Fruit fly (Drosophila melanogaster) whole organism, prepupa: ENCODE results near the gene CG15177.

Experiments
- CG10631 ChIP-seq: fragments of 200-800 bp; sonication (Bioruptor generic); optimal IDR thresholded peaks from 2 replicates; lab custom pipeline; 2016; ENCODE audit warnings: missing biosample characterization, missing genetic modification characterization
- CG11762 ChIP-seq: fragments of 200-800 bp; sonication (Bioruptor generic); optimal IDR thresholded peaks from 3 replicates; lab custom pipeline; 2016; ENCODE audit warnings: missing biosample characterization, missing genetic modification characterization; ENCODE audit not compliant: insufficient read depth
- CG11902 ChIP-seq: fragments of 200-800 bp; sonication (Bioruptor generic); optimal IDR thresholded peaks from 3 replicates; lab custom pipeline; 2016; ENCODE audit warnings: missing biosample characterization, missing genetic modification characterization
- CG15336 ChIP-seq: fragments of 200-800 bp; sonication (Bioruptor generic); IDR thresholded peaks from 2 replicates; pipeline ENCODE4 v1.3.6; 2022; ENCODE audit warnings: missing biosample characterization, missing genetic modification characterization
- CG3032 ChIP-seq: fragments of 200-800 bp; optimal IDR thresholded peaks from 2 replicates; lab custom pipeline; 2019; ENCODE audit warnings: missing biosample characterization, mild to moderate bottlenecking, missing genetic modification characterization, moderate library complexity
- CG32006 ChIP-seq: fragments of 200-800 bp; sonication (Bioruptor generic); optimal IDR thresholded peaks from 3 replicates; lab custom pipeline; 2017; ENCODE audit warnings: missing biosample characterization, mild to moderate bottlenecking, missing genetic modification characterization
- CG6276 ChIP-seq: fragments of 200-800 bp; sonication (Bioruptor generic); optimal IDR thresholded peaks from 2 replicates; lab custom pipeline; 2017; ENCODE audit warnings: missing biosample characterization, mild to moderate bottlenecking, missing genetic modification characterization
- CG6792 ChIP-seq: fragments of 200-800 bp; sonication (Bioruptor generic); optimal IDR thresholded peaks from 3 replicates; lab custom pipeline; 2016; ENCODE audit warnings: missing biosample characterization, missing genetic modification characterization
- CG6854 ChIP-seq: fragments of 200-800 bp; sonication (Bioruptor generic); optimal IDR thresholded peaks from 2 replicates; lab custom pipeline; 2017; ENCODE audit warnings: missing biosample characterization, mild to moderate bottlenecking, missing genetic modification characterization
- CG8119 ChIP-seq: fragments of 200-800 bp; sonication (Bioruptor generic); IDR thresholded peaks from 3 replicates; pipeline ENCODE4 v1.3.6; 2022; ENCODE audit warnings: missing biosample characterization, missing genetic modification characterization
- CG8319 ChIP-seq: fragments of 200-800 bp; sonication (Bioruptor generic); optimal IDR thresholded peaks from 3 replicates; lab custom pipeline; 2016; ENCODE audit warnings: missing biosample characterization, missing genetic modification characterization
- CG8632 ChIP-seq: fragments of 200-800 bp; sonication (Bioruptor generic); optimal IDR thresholded peaks from 3 replicates; lab custom pipeline; 2016; ENCODE audit warnings: missing biosample characterization, missing genetic modification characterization
- CG9139 ChIP-seq: fragments of 200-800 bp; sonication (Bioruptor generic); optimal IDR thresholded peaks from 3 replicates; lab custom pipeline; 2017; ENCODE audit warnings: missing biosample characterization, mild to moderate bottlenecking, missing genetic modification characterization
- Eip78C ChIP-seq: fragments of 200-800 bp; sonication (Bioruptor generic); peaks from one replicate; lab custom pipeline; 2016; ENCODE audit warnings: missing biosample characterization, missing genetic modification characterization
- Eip93F ChIP-seq: fragments of 200-800 bp; sonication (Bioruptor generic); optimal IDR thresholded peaks from 2 replicates; lab custom pipeline; 2016; ENCODE audit warnings: missing biosample characterization, mild to moderate bottlenecking, missing genetic modification characterization
- Ets96B ChIP-seq: fragments of 200-800 bp; optimal IDR thresholded peaks from 2 replicates; lab custom pipeline; 2019; ENCODE audit warnings: missing biosample characterization, mild to moderate bottlenecking, missing genetic modification characterization, moderate library complexity
- Gug ChIP-seq: fragments of 200-800 bp; sonication (Bioruptor generic); IDR thresholded peaks from 2 replicates; pipeline ENCODE4 v1.3.6; 2022; ENCODE audit warnings: missing biosample characterization, missing genetic modification characterization
- Hr38 ChIP-seq: sonication (Bioruptor generic); optimal IDR thresholded peaks from 2 replicates; lab custom pipeline; 2016; ENCODE audit warnings: missing biosample characterization, missing genetic modification characterization
- Hr39 ChIP-seq: fragments of 200-800 bp; sonication (Bioruptor generic); optimal IDR thresholded peaks from 2 replicates; lab custom pipeline; 2016; ENCODE audit warnings: missing biosample characterization, missing genetic modification characterization
- achi ChIP-seq: fragments of 200-800 bp; sonication (Bioruptor generic); optimal IDR thresholded peaks from 3 replicates; lab custom pipeline; 2016; ENCODE audit warnings: missing biosample characterization, missing genetic modification characterization
- eg ChIP-seq: fragments of 200-800 bp; sonication (Bioruptor generic); IDR thresholded peaks from 3 replicates; pipeline ENCODE4 v1.3.6; 2022; ENCODE audit warnings: missing biosample characterization, missing genetic modification characterization
- esn ChIP-seq: fragments of 200-800 bp; sonication (Bioruptor generic); optimal IDR thresholded peaks from 2 replicates; lab custom pipeline; 2016; ENCODE audit warnings: missing biosample characterization, mild to moderate bottlenecking, missing genetic modification characterization, moderate library complexity
- fd85E ChIP-seq: fragments of 200-800 bp; sonication (Bioruptor generic); optimal IDR thresholded peaks from 3 replicates; lab custom pipeline; 2016; ENCODE audit warnings: missing biosample characterization, missing genetic modification characterization
- lz ChIP-seq: fragments of 200-800 bp; sonication (Bioruptor generic); optimal IDR thresholded peaks from 3 replicates; lab custom pipeline; 2016; ENCODE audit warnings: missing biosample characterization, missing genetic modification characterization
- net ChIP-seq: fragments of 200-800 bp; sonication (Bioruptor generic); optimal IDR thresholded peaks from 3 replicates; lab custom pipeline; 2016; ENCODE audit warnings: missing biosample characterization, missing genetic modification characterization
- pdm3 ChIP-seq: fragments of 200-800 bp; sonication (Bioruptor generic); optimal IDR thresholded peaks from 3 replicates; lab custom pipeline; 2016; ENCODE audit warnings: missing biosample characterization, missing genetic modification characterization
- ss ChIP-seq, 2 experiments: fragments of 200-800 bp; sonication (Bioruptor generic); optimal IDR thresholded peaks; 2 replicates in 1 of 2; 3 replicates in 1 of 2; lab custom pipeline; 2017 to 2018; ENCODE audit warnings: mild to moderate bottlenecking in 2 of 2, missing biosample characterization in 2 of 2, missing genetic modification characterization in 2 of 2, moderate library complexity in 1 of 2
- topi ChIP-seq: fragments of 200-800 bp; sonication (Bioruptor generic); optimal IDR thresholded peaks from 3 replicates; lab custom pipeline; 2016; ENCODE audit warnings: missing biosample characterization, missing genetic modification characterization
- vri ChIP-seq: fragments of 200-800 bp; sonication (Bioruptor generic); optimal IDR thresholded peaks from 3 replicates; lab custom pipeline; 2016; ENCODE audit warnings: missing biosample characterization, mild to moderate bottlenecking, missing genetic modification characterization

CG15177 gene

dm6 chr3R:6662613-6663288 lies 33.6 kb upstream of the CG15177 start:
- no peak for TF ChIP-seq CG11902
- no peak for TF ChIP-seq CG6276 (GFP tag; lab: Kevin White, UChicago)
- TF ChIP-seq vri (GFP tag; lab: Kevin White, UChicago), result no peak

- TF ChIP-seq CG3032 (tag; lab: Kevin White, UChicago) (peak; percentile 8), esn (GFP tag; lab: Kevin White, UChicago) (peak; percentile 10), CG15336 (GFP tag; lab: Robert Waterston, UW) (0 out of 2 replicates have a peak, but pooled peaks have one; percentile 16), topi (no peak), CG10631 (GFP tag; lab: Kevin White, UChicago) (no peak), Gug (GFP tag; lab: Robert Waterston, UW) (no peak)
Observed at dm6 chr3R:6659941-6660340, 30.8 kb upstream of the CG15177 start, which contains the start of gene agt. agt (minus strand) TSS chr3R:6660100.

- TF ChIP-seq Ets96B (tag; lab: Kevin White, UChicago), result no peak
- TF ChIP-seq CG15336 (GFP tag; lab: Robert Waterston, UW), result 0 out of 2 replicates have a peak, but pooled peaks have one; percentile 42
- TF ChIP-seq CG8119 (GFP tag; lab: Robert Waterston, UW), result peak; percentile 21; the same call in 1 of the 3 replicates
- TF ChIP-seq achi (GFP tag; lab: Kevin White, UChicago), result peak; percentile 96
- peak; percentile 2 for TF ChIP-seq CG3032 (tag; lab: Kevin White, UChicago)
- no peak for TF ChIP-seq Hr39
- peak; percentile 59; the same call in 2 of the 3 replicates for TF ChIP-seq eg (GFP tag; lab: Robert Waterston, UW)
- TF ChIP-seq CG32006 (GFP tag; lab: Kevin White, UChicago), result no peak
- peak; percentile 13 for TF ChIP-seq esn (GFP tag; lab: Kevin White, UChicago)
- no peak for TF ChIP-seq fd85E (GFP tag; lab: Kevin White, UChicago)
- TF ChIP-seq Eip93F (GFP tag; lab: Kevin White, UChicago), result no peak
- no peak for TF ChIP-seq net (GFP tag; lab: Kevin White, UChicago)
Observed at dm6 chr3R:6657278-6658246, 28.4 kb upstream of the CG15177 start, which contains the start of the genes CG1307 and twr. CG1307 (minus strand) TSS chr3R:6657442. twr (plus strand) TSS chr3R:6657882.

dm6 chr3R:6646740-6647139 lies 17.6 kb upstream of the CG15177 start, which contains the start of gene Taf1:
Taf1 (plus strand) TSS chr3R:6646889.
- TF ChIP-seq CG6792 (GFP tag; lab: Kevin White, UChicago) (no peak), CG6276 (GFP tag; lab: Kevin White, UChicago) (no peak), CG8632 (GFP tag; lab: Kevin White, UChicago) (no peak), CG6854 (no peak)
- TF ChIP-seq, all 60 proteins: peak for 0

- no peak for TF ChIP-seq ss (GFP tag; optimal IDR thresholded peaks at IDR 0.05; lab: Kevin White, UChicago)
- TF ChIP-seq eg (GFP tag; lab: Robert Waterston, UW), result no peak
- TF ChIP-seq CG6276 (GFP tag; lab: Kevin White, UChicago), result no peak
- no peak for TF ChIP-seq CG15336 (GFP tag; lab: Robert Waterston, UW)
Observed at dm6 chr3R:6644334-6644733, 15.2 kb upstream of the CG15177 start, which contains the start of gene Ass. Ass (minus strand) TSS chr3R:6644434.

dm6 chr3R:6640932-6641331 lies 11.8 kb upstream of the CG15177 start, which contains the start of gene CG31286:
CG31286 (plus strand) TSS chr3R:6641232.
- no peak for TF ChIP-seq Hr38 (GFP tag; lab: Kevin White, UChicago)
- no peak for TF ChIP-seq topi
- TF ChIP-seq CG11762, result no peak
- no peak for TF ChIP-seq CG10631 (GFP tag; lab: Kevin White, UChicago)
- TF ChIP-seq CG9139, result no peak
- no peak for TF ChIP-seq pdm3 (GFP tag; lab: Kevin White, UChicago)
- TF ChIP-seq lz (GFP tag; lab: Kevin White, UChicago), result no peak
- no peak for TF ChIP-seq CG8319
- no peak for TF ChIP-seq Eip78C (GFP tag; lab: Kevin White, UChicago)
